Fruit fly (Drosophila melanogaster) whole organism, embryonic: ENCODE data around the gene CG6052.
A peak's percentile ranks its signal among the peaks of the same experiment; 100 is the strongest.

Source experiments
- Aef1 ChIP-seq: fragments of 200-800 bp; sonication (Bioruptor generic); IDR thresholded peaks from 3 replicates; pipeline ENCODE4 v1.3.6; 2022; ENCODE audit warnings: missing biosample characterization, missing genetic modification characterization
- Atf-2 ChIP-seq: fragments of 200-800 bp; sonication (Bioruptor generic); optimal IDR thresholded peaks from 2 replicates; lab custom pipeline; 2016; ENCODE audit warnings: missing biosample characterization, missing genetic modification characterization
- Blimp-1 ChIP-seq: fragments of 200-800 bp; sonication (Bioruptor generic); optimal IDR thresholded peaks from 3 replicates; lab custom pipeline; 2018; ENCODE audit warnings: missing biosample characterization, missing genetic modification characterization, mild to moderate bottlenecking, moderate library complexity, missing genetic modification reagents
- CG10147 ChIP-seq: fragments of 200-800 bp; sonication (Bioruptor generic); optimal IDR thresholded peaks from 2 replicates; lab custom pipeline; 2019; ENCODE audit warnings: missing biosample characterization, mild to moderate bottlenecking, missing genetic modification characterization, moderate library complexity
- CG11247 ChIP-seq: fragments of 200-800 bp; sonication (Bioruptor generic); IDR thresholded peaks from 2 replicates; pipeline ENCODE4 v1.3.6; 2022; ENCODE audit warnings: missing biosample characterization, missing genetic modification characterization
- CG11504 ChIP-seq: fragments of 200-800 bp; sonication (Bioruptor generic); optimal IDR thresholded peaks from 3 replicates; lab custom pipeline; 2019; ENCODE audit warnings: missing biosample characterization, mild to moderate bottlenecking, missing genetic modification characterization, moderate library complexity
- CG11696 ChIP-seq: fragments of 200-800 bp; sonication (Bioruptor generic); IDR thresholded peaks from 2 replicates; pipeline ENCODE4 v1.3.6; 2022; ENCODE audit warnings: missing biosample characterization, missing genetic modification characterization
- CG12659 ChIP-seq: fragments of 200-800 bp; sonication (Bioruptor generic); optimal IDR thresholded peaks from 3 replicates; lab custom pipeline; 2017; ENCODE audit warnings: mild to moderate bottlenecking, missing biosample characterization, missing genetic modification reagents, missing genetic modification characterization
- CG17385 ChIP-seq: fragments of 200-800 bp; sonication (Bioruptor generic); optimal IDR thresholded peaks from 3 replicates; lab custom pipeline; 2018; ENCODE audit warnings: missing biosample characterization, mild to moderate bottlenecking, missing genetic modification characterization
- CG34224 ChIP-seq: fragments of 200-800 bp; sonication (Bioruptor generic); IDR thresholded peaks from 3 replicates; pipeline ENCODE4 v1.3.6; 2022; ENCODE audit warnings: missing biosample characterization, missing genetic modification characterization; ENCODE audit not compliant: partially characterized antibody
- CG42726 ChIP-seq: fragments of 200-800 bp; sonication (Bioruptor generic); IDR thresholded peaks from 2 replicates; pipeline ENCODE4 v1.3.6; 2022; ENCODE audit warnings: missing biosample characterization, missing genetic modification characterization; ENCODE audit not compliant: partially characterized antibody
- CG4360 ChIP-seq: fragments of 200-800 bp; sonication (Bioruptor generic); IDR thresholded peaks from 2 replicates; pipeline ENCODE4 v1.3.6; 2022; ENCODE audit warnings: missing biosample characterization, missing genetic modification characterization
- CG6854 ChIP-seq: fragments of 200-800 bp; sonication (Bioruptor generic); optimal IDR thresholded peaks from 3 replicates; lab custom pipeline; 2017; ENCODE audit warnings: missing biosample characterization, mild to moderate bottlenecking, missing genetic modification characterization
- CG7271 ChIP-seq: fragments of 200-800 bp; sonication (Bioruptor generic); optimal IDR thresholded peaks from 2 replicates; lab custom pipeline; 2018; ENCODE audit warnings: missing biosample characterization, mild to moderate bottlenecking, missing genetic modification characterization, moderate library complexity
- CG7786 ChIP-seq: fragments of 200-800 bp; sonication (Bioruptor generic); optimal IDR thresholded peaks from 2 replicates; lab custom pipeline; 2016; ENCODE audit warnings: missing biosample characterization, missing genetic modification characterization
- CG7839 ChIP-seq: fragments of 200-800 bp; sonication (Bioruptor generic); optimal IDR thresholded peaks from 3 replicates; lab custom pipeline; 2018; ENCODE audit warnings: missing biosample characterization, mild to moderate bottlenecking, missing genetic modification characterization, moderate library complexity
- CG9932 ChIP-seq: fragments of 200-800 bp; sonication (Bioruptor generic); IDR thresholded peaks from 2 replicates; pipeline ENCODE4 v1.3.6; 2022; ENCODE audit warnings: missing biosample characterization, missing genetic modification characterization
- Camta ChIP-seq: fragments of 200-800 bp; sonication (Bioruptor generic); optimal IDR thresholded peaks from 2 replicates; lab custom pipeline; 2016; ENCODE audit warnings: missing biosample characterization, missing genetic modification characterization
- Dll ChIP-seq: fragments of 200-800 bp; sonication (Bioruptor generic); IDR thresholded peaks from 4 replicates; pipeline ENCODE4 v1.3.6; 2022; ENCODE audit warnings: missing biosample characterization, missing genetic modification characterization; ENCODE audit not compliant: partially characterized antibody
- Elba2 ChIP-seq: fragments of 200-800 bp; sonication (Bioruptor generic); optimal IDR thresholded peaks from 3 replicates; lab custom pipeline; 2016; ENCODE audit warnings: missing biosample characterization, missing genetic modification characterization
- Hand ChIP-seq: fragments of 200-800 bp; sonication (Bioruptor generic); optimal IDR thresholded peaks from 2 replicates; lab custom pipeline; 2017; ENCODE audit warnings: mild to moderate bottlenecking, missing biosample characterization, missing genetic modification reagents, missing genetic modification characterization
- Hr51 ChIP-seq, 2 experiments: fragments of 200-800 bp; sonication (Bioruptor generic); optimal IDR thresholded peaks; 2 replicates in 1 of 2; 3 replicates in 1 of 2; lab custom pipeline; 2016 to 2018; ENCODE audit warnings: missing biosample characterization in 2 of 2, missing genetic modification characterization in 2 of 2, mild to moderate bottlenecking in 1 of 2, moderate library complexity in 1 of 2
- Mes4 ChIP-seq: fragments of 200-800 bp; sonication (Bioruptor generic); optimal IDR thresholded peaks from 2 replicates; lab custom pipeline; 2016; ENCODE audit warnings: missing biosample characterization, missing genetic modification characterization
- NC2β ChIP-seq: fragments of 200-800 bp; sonication (Bioruptor generic); optimal IDR thresholded peaks from 2 replicates; lab custom pipeline; 2016; ENCODE audit warnings: missing biosample characterization, missing genetic modification characterization
- Six4 ChIP-seq: fragments of 200-800 bp; sonication (Bioruptor generic); optimal IDR thresholded peaks from 2 replicates; lab custom pipeline; 2016; ENCODE audit warnings: missing biosample characterization, missing genetic modification characterization
- TFAM ChIP-seq: fragments of 200-800 bp; sonication (Bioruptor generic); optimal IDR thresholded peaks from 2 replicates; lab custom pipeline; 2017; ENCODE audit warnings: missing biosample characterization, missing genetic modification characterization, inconsistent platforms
- Usf ChIP-seq: fragments of 200-800 bp; sonication (Bioruptor generic); optimal IDR thresholded peaks from 2 replicates; lab custom pipeline; 2017; ENCODE audit warnings: missing genotype, missing biosample characterization, missing genetic modification characterization
- chn ChIP-seq: fragments of 200-800 bp; sonication (Bioruptor generic); optimal IDR thresholded peaks from 2 replicates; lab custom pipeline; 2016; ENCODE audit warnings: missing biosample characterization, missing genetic modification characterization
- dysf ChIP-seq: fragments of 200-800 bp; sonication (Bioruptor generic); IDR thresholded peaks from 3 replicates; pipeline ENCODE4 v1.3.6; 2022; ENCODE audit warnings: missing biosample characterization, missing genetic modification characterization
- en ChIP-seq: fragments of 200-800 bp; sonication (Bioruptor generic); optimal IDR thresholded peaks from 2 replicates; lab custom pipeline; 2016; ENCODE audit warnings: missing biosample characterization, missing genetic modification characterization
- fd64A ChIP-seq: fragments of 200-800 bp; sonication (Bioruptor generic); optimal IDR thresholded peaks from 3 replicates; lab custom pipeline; 2018; ENCODE audit warnings: missing biosample characterization, mild to moderate bottlenecking, missing genetic modification characterization
- fru ChIP-seq: fragments of >200 bp; optimal IDR thresholded peaks from 2 replicates; lab custom pipeline; 2017
- gt ChIP-seq: fragments of 200-800 bp; sonication (Bioruptor generic); IDR thresholded peaks from 2 replicates; pipeline ENCODE4 v1.3.6; 2022; ENCODE audit warnings: missing biosample characterization, missing genetic modification characterization
- hbn ChIP-seq: fragments of 200-800 bp; sonication (Bioruptor generic); IDR thresholded peaks from 2 replicates; pipeline ENCODE4 v1.3.6; 2022; ENCODE audit warnings: missing biosample characterization, missing genetic modification characterization; ENCODE audit not compliant: partially characterized antibody
- jumu ChIP-seq: fragments of 200-800 bp; sonication (Bioruptor generic); optimal IDR thresholded peaks from 3 replicates; lab custom pipeline; 2016; ENCODE audit warnings: missing biosample characterization, missing genetic modification characterization
- kah ChIP-seq: fragments of 200-800 bp; sonication (Bioruptor generic); optimal IDR thresholded peaks from 2 replicates; lab custom pipeline; 2018; ENCODE audit warnings: missing biosample characterization, mild to moderate bottlenecking, missing genetic modification characterization
- kni ChIP-seq: fragments of 200-800 bp; sonication (Bioruptor generic); optimal IDR thresholded peaks from 3 replicates; lab custom pipeline; 2017; ENCODE audit warnings: mild to moderate bottlenecking, missing biosample characterization, missing genetic modification reagents, missing genetic modification characterization
- lab ChIP-seq: fragments of 200-800 bp; sonication (Bioruptor generic); optimal IDR thresholded peaks from 3 replicates; lab custom pipeline; 2017; ENCODE audit warnings: missing biosample characterization, missing genetic modification characterization, mild to moderate bottlenecking, moderate library complexity, missing genetic modification reagents
- org-1 ChIP-seq: fragments of 200-800 bp; sonication (Bioruptor generic); optimal IDR thresholded peaks from 2 replicates; lab custom pipeline; 2017; ENCODE audit warnings: missing biosample characterization, missing genetic modification characterization
- peb ChIP-seq: fragments of 200-800 bp; sonication (Bioruptor generic); IDR thresholded peaks from 2 replicates; pipeline ENCODE4 v1.3.6; 2022; ENCODE audit warnings: missing biosample characterization, missing genetic modification characterization
- pfk ChIP-seq: fragments of 200-800 bp; sonication (Bioruptor generic); optimal IDR thresholded peaks from 2 replicates; lab custom pipeline; 2018; ENCODE audit warnings: missing biosample characterization, mild to moderate bottlenecking, missing genetic modification characterization, moderate library complexity
- prd ChIP-seq, 3 experiments: fragments of >200 bp in 2 of 3; fragments of 200-800 bp in 1 of 3; sonication (Bioruptor generic) in 1 of 3; optimal IDR thresholded peaks in 2 of 3; IDR thresholded peaks in 1 of 3; 2 replicates in 2 of 3; 3 replicates in 1 of 3; pipeline versions ENCODE4 v1.3.6 to Lab custom; 2017 to 2022; ENCODE audit warnings: missing biosample characterization in 1 of 3, missing genetic modification characterization in 1 of 3
- psq ChIP-seq: fragments of 200-800 bp; sonication (Bioruptor generic); optimal IDR thresholded peaks from 2 replicates; lab custom pipeline; 2017; ENCODE audit warnings: missing biosample characterization, missing genetic modification characterization
- ro ChIP-seq: fragments of 200-800 bp; sonication (Bioruptor generic); IDR thresholded peaks from 2 replicates; pipeline ENCODE4 v1.3.6; 2022; ENCODE audit warnings: missing biosample characterization, missing genetic modification characterization
- sob ChIP-seq: fragments of 200-800 bp; sonication (Bioruptor generic); IDR thresholded peaks from 2 replicates; pipeline ENCODE4 v1.3.6; 2022; ENCODE audit warnings: missing biosample characterization, missing genetic modification characterization
- twi ChIP-seq: fragments of 200-800 bp; optimal IDR thresholded peaks from 2 replicates; lab custom pipeline; 2019; ENCODE audit warnings: missing biosample characterization, mild to moderate bottlenecking, missing genetic modification characterization, moderate library complexity
- unc-4 ChIP-seq: fragments of 200-800 bp; sonication (Bioruptor generic); IDR thresholded peaks from 2 replicates; pipeline ENCODE4 v1.3.6; 2022; ENCODE audit warnings: missing biosample characterization, missing genetic modification characterization; ENCODE audit not compliant: partially characterized antibody

CG6052 gene

dm6 chr3L:17757156-17758083, 28.2 kb upstream of the CG6052 start (continued):
- TF ChIP-seq hbn (no peak), chn (peak; percentile 78), CG11504 (tag; lab: Kevin White, UChicago) (peak; percentile 87), kah (GFP tag; lab: Kevin White, UChicago) (peak; percentile 64), ro (GFP tag; lab: Robert Waterston, UW) (peak; percentile 68; the same call in 1 of the 2 replicates), CG11247 (GFP tag; lab: Robert Waterston, UW) (0 out of 2 replicates have a peak, but pooled peaks have one; percentile 23), CG7271 (tag; lab: Kevin White, UChicago) (no peak), Hr51 (GFP tag; optimal IDR thresholded peaks at IDR 0.05; lab: Kevin White, UChicago) (peak; percentile 22 to 76), CG12659 (peak; percentile 69), Mes4 (GFP tag; lab: Kevin White, UChicago) (peak; percentile 59), sob (GFP tag; lab: Robert Waterston, UW) (no peak), psq (peak; percentile 2), Elba2 (GFP tag; lab: Kevin White, UChicago) (no peak), pfk (GFP tag; lab: Kevin White, UChicago) (no peak), fd64A (GFP tag; lab: Kevin White, UChicago) (peak; percentile 45), Hand (GFP tag; lab: Kevin White, UChicago) (peak; percentile 36), NC2β (GFP tag; lab: Kevin White, UChicago) (peak; percentile 69), Aef1 (GFP tag; lab: Robert Waterston, UW) (no peak; the same call in 2 of the 3 replicates), Blimp-1 (GFP tag; lab: Kevin White, UChicago) (peak; percentile 87), CG7786 (peak; percentile 15), lab (GFP tag; lab: Kevin White, UChicago) (peak; percentile 68), gt (peak; percentile 46), CG42726 (GFP tag; lab: Robert Waterston, UW) (no peak), Dll (GFP tag; lab: Robert Waterston, UW) (no peak), unc-4 (GFP tag; lab: Robert Waterston, UW) (no peak), Usf (GFP tag; lab: Kevin White, UChicago) (peak; percentile 74), fru (lab: Kevin White, UChicago) (no peak), CG10147 (peak; percentile 11), CG7839 (tag; lab: Kevin White, UChicago) (peak; percentile 88), CG34224 (GFP tag; lab: Robert Waterston, UW) (no peak), en (GFP tag; lab: Kevin White, UChicago) (peak; percentile 6), CG6854 (GFP tag; lab: Kevin White, UChicago) (peak; percentile 49), jumu (peak; percentile 63), CG4360 (GFP tag; lab: Robert Waterston, UW) (peak; percentile 28; the same call in 1 of the 2 replicates), peb (GFP tag; lab: Robert Waterston, UW) (peak; percentile 69), dysf (GFP tag; lab: Robert Waterston, UW) (peak; percentile 69; the same call in 2 of the 3 replicates), org-1 (GFP tag; lab: Kevin White, UChicago) (peak; percentile 74), twi (tag; lab: Kevin White, UChicago) (peak; percentile 89), Atf-2 (peak; percentile 64), prd (optimal IDR thresholded peaks at IDR 0.05; lab: Kevin White, UChicago) (no peak), prd (GFP tag; IDR thresholded peaks at IDR 0.05; lab: Robert Waterston, UW) (peak; percentile 75), CG11696 (GFP tag; lab: Robert Waterston, UW) (0 out of 2 replicates have a peak, but pooled peaks have one; percentile 38), TFAM (GFP tag; lab: Kevin White, UChicago) (peak; percentile 39), kni (peak; percentile 67), CG9932 (GFP tag; lab: Robert Waterston, UW) (no peak), CG17385 (GFP tag; lab: Kevin White, UChicago) (peak; percentile 70), Camta (peak; percentile 70), Six4 (GFP tag; lab: Kevin White, UChicago) (peak; percentile 72)
